Fruit fly (Drosophila melanogaster): Measurements from ENCODE around the gene PDCD-5.

dm6 chr3L:16192561-16193355, 39.1 kb downstream of the PDCD-5 start:
- TF ChIP-seq EcR (GFP tag; optimal IDR thresholded peaks at IDR 0.05) (no peak), CG8159 (tag; optimal IDR thresholded peaks at IDR 0.05) (no peak), CG12605 (GFP tag; IDR thresholded peaks at IDR 0.05) (no peak), CG8301 (tag; optimal IDR thresholded peaks at IDR 0.05) (no peak), CG17806 (tag; optimal IDR thresholded peaks at IDR 0.05) (no peak), CG32121 (GFP tag; IDR thresholded peaks at IDR 0.05) (no peak), Ets98B (GFP tag; IDR thresholded peaks at IDR 0.05) (no peak)

Measured in whole organism, pupa.